Fruit fly (Drosophila melanogaster) ovary, adult (tissue): ENCODE data around the gene CG14195.

Source experiments
- CG17801 ChIP-seq: fragments of 200-800 bp; optimal IDR thresholded peaks from 2 replicates; lab custom pipeline; 2019; ENCODE audit warnings: missing biosample characterization, mild to moderate bottlenecking, missing genetic modification characterization, moderate library complexity; ENCODE audit not compliant: partially characterized antibody

Gene CG14195

dm6 chrX:19229855-19230433, 18.1 kb upstream of the CG14195 start:
- no peak for TF ChIP-seq CG17801 (GFP tag; lab: Kevin White, UChicago)

- no peak for TF ChIP-seq CG17801 (GFP tag; lab: Kevin White, UChicago)
Observed at dm6 chrX:19225304-19225640, 13.4 kb upstream of the CG14195 start.

dm6 chrX:19224580-19225303, 12.9 kb upstream of the CG14195 start:
- TF ChIP-seq CG17801 (GFP tag; lab: Kevin White, UChicago), result no peak

- no peak for TF ChIP-seq CG17801 (GFP tag; lab: Kevin White, UChicago)
Observed at dm6 chrX:19220963-19221572, 9.2 kb upstream of the CG14195 start.

- no peak for TF ChIP-seq CG17801 (GFP tag; lab: Kevin White, UChicago)
Observed at dm6 chrX:19220415-19220814, 8.5 kb upstream of the CG14195 start, which contains the start of gene CG7884. Gene CG7884, plus strand, starts transcription at chrX:19220622.

dm6 chrX:19216671-19217070, 4.8 kb upstream of the CG14195 start:
- TF ChIP-seq CG17801 (GFP tag; lab: Kevin White, UChicago), result no peak

- TF ChIP-seq CG17801 (GFP tag; lab: Kevin White, UChicago), result no peak
Observed at dm6 chrX:19215215-19215614, 3.3 kb upstream of the CG14195 start, which contains the start of gene Muc18B. Gene Muc18B, plus strand, starts transcription at chrX:19215515.

- no peak for TF ChIP-seq CG17801 (GFP tag; lab: Kevin White, UChicago)
Observed at dm6 chrX:19212954-19213353, 1.1 kb upstream of the CG14195 start, which contains the start of gene Mur18B. Gene Mur18B, plus strand, starts transcription at chrX:19213254.

- peak; percentile 41 for TF ChIP-seq CG17801 (GFP tag; lab: Kevin White, UChicago)
Observed at dm6 chrX:19208014-19208413, 3.9 kb downstream of the CG14195 start, which contains the start of gene Ulp1. Gene Ulp1, minus strand, starts transcription at chrX:19208187.

dm6 chrX:19201630-19202029, 10.3 kb downstream of the CG14195 start, which contains the start of gene CG7990:
Gene CG7990, minus strand, starts transcription at chrX:19201979.
- no peak for TF ChIP-seq CG17801 (GFP tag; lab: Kevin White, UChicago)

- TF ChIP-seq CG17801 (GFP tag; lab: Kevin White, UChicago), result peak; percentile 10
Observed at dm6 chrX:19193336-19193735, 18.5 kb downstream of the CG14195 start, which contains the start of the genes CG7914 and CG14194. Gene CG7914, minus strand, starts transcription at chrX:19193448. Gene CG14194, plus strand, starts transcription at chrX:19193555.

- no peak for TF ChIP-seq CG17801 (GFP tag; lab: Kevin White, UChicago)
Observed at dm6 chrX:19191597-19191996, 20.3 kb downstream of the CG14195 start.

dm6 chrX:19191050-19191449, 20.8 kb downstream of the CG14195 start:
- no peak for TF ChIP-seq CG17801 (GFP tag; lab: Kevin White, UChicago)

dm6 chrX:19189903-19190302, 22.0 kb downstream of the CG14195 start, which contains the start of gene HP1D3csd:
Gene HP1D3csd, plus strand, starts transcription at chrX:19190214.
- TF ChIP-seq CG17801 (GFP tag; lab: Kevin White, UChicago), result peak; percentile 37

dm6 chrX:19187624-19188085, 24.2 kb downstream of the CG14195 start, which contains the start of gene Mec2:
Gene Mec2, plus strand, starts transcription at chrX:19188035.
- peak; percentile 80 for TF ChIP-seq CG17801 (GFP tag; lab: Kevin White, UChicago)
